Fruit fly (Drosophila melanogaster): ENCODE results near the gene Raf.

DNA sequence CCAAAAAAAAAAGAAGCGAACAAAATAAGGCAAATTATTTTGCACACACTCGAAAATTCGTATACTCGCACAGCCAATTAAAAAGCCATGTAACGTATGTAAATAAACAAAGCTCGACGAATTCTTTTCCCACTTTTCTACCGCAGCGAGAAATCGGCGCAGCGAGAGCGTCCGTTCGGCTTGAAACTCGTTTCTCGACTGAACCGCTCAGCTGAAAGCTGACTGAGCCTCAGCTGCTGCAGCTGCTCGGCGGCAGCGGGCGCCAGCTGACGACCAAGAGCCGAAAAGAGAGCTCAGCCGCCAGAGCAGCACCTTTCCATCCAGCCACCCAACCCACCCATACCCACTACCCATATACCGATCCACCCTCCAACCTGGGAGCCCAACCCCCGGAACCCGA is 70.9 kb downstream of the Raf start, which contains the start of gene CG2841:
- TF ChIP-seq Hr96 (GFP tag; optimal IDR thresholded peaks at IDR 0.05) (no peak), ovo (GFP tag; optimal IDR thresholded peaks at IDR 0.05) (no peak)
